Fruit fly (Drosophila melanogaster) ovary, adult (tissue): ENCODE measurements around the gene rempA.
A peak's percentile ranks its signal among the peaks of the same experiment; 100 is the strongest.

ENCODE experiments used
- CG17801 ChIP-seq: fragments of 200-800 bp; optimal IDR thresholded peaks from 2 replicates; lab custom pipeline; 2019; ENCODE audit warnings: missing biosample characterization, mild to moderate bottlenecking, missing genetic modification characterization, moderate library complexity; ENCODE audit not compliant: partially characterized antibody

The rempA gene

DNA sequence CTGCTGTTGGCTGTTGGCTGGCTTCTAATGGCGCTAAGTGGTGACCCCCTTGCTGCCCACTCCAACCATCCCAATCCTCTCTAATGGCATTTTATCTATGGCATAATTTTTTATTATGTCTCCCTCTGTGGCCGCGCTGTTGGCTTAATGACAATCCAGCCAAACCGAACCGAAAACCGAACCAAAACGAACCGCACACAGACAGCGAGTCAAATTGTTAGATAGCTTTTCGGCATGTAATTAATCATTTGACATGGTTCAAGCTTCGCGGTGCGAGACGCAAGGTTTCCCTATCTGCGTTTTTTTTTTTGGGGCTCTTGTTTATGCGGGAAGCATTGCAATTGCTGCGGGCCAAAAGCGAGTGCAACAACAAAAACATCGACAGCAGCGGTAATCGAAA, 32.4 kb downstream of the rempA start:
- no peak for TF ChIP-seq CG17801 (GFP tag; lab: Kevin White, UChicago)

DNA sequence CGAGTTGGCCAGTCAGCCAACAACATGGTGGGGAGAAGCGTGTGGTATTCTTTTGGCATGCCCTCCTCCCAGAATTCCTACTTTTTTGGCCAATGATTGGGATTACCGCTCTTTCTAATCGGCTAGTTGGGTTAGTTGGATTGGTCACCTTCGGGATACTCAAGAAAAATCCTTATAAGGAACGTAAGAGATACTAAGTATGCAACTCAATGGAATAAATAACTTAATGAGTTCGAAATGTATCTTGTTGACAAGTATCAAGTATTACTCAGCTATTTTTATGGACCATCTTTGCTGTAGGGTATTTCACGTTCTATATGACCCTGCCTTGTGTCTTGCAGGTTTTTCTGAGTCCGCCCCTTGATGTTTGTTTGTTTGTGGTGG, 33.2 kb downstream of the rempA start:
- no peak for TF ChIP-seq CG17801 (GFP tag; lab: Kevin White, UChicago)

DNA sequence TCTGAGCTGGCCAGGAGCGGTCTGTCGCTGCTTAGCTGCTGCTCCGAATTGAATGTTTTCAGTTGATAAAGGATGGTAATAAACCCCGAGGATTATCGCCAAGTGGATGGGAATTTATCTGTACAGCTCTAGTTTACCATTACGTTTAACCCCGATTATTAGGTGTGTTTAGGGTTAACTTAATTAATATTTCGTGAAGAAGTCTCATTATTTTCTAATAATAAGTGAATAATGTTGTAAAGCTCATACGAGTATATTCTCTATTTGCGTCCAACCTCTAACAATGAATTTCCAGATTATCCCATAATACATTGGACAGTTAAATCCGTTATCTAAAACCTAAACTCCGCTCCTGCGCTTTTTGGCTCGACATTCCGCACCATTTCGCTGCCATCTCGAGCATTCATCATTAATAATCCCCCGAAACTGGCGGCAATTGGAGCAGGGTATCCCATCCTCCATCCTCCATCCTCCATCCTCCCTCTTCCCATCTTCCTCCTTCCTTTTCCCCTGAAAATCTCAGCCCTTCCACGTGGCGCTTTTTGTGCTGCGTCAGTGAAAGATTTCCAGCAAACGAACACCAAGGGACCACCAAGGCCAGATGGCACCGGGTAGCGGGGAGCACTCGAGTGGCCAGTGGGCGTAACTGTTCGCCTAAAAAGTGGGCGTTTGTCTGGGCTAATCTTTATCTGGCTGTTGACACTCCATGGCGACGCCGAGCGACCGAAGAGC, 33.8 kb downstream of the rempA start:
- no peak for TF ChIP-seq CG17801 (GFP tag; lab: Kevin White, UChicago)

DNA sequence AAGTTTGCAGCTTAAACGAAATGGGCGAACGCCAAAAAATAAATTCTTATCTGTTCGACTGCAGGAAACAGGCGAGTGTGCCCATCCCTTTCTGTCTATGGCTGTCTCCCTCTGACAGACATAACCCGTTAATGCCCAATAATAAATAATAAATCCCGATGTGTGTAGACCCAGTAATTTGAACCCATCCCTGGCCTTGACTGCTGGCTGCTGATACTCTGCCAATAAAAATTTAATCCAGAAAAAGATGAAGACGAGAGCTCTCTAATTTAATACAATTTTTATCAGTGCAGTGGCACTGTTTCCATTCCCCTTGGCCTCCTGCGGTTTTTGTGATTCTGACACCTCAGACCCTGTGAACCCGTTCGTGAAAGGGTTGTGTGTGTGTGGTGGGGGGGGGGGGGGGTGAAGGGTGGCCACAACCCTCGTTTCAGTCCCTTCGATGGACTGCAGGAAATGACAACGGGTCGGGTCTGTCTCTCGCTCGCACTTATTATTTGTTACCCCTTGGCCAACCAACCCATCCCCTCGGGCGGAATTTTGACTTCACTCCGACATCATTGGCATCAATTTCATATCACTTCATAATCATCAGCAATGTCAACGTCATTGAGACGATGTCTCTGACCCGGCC, 34.4 kb downstream of the rempA start:
- TF ChIP-seq CG17801 (GFP tag; lab: Kevin White, UChicago), result no peak

DNA sequence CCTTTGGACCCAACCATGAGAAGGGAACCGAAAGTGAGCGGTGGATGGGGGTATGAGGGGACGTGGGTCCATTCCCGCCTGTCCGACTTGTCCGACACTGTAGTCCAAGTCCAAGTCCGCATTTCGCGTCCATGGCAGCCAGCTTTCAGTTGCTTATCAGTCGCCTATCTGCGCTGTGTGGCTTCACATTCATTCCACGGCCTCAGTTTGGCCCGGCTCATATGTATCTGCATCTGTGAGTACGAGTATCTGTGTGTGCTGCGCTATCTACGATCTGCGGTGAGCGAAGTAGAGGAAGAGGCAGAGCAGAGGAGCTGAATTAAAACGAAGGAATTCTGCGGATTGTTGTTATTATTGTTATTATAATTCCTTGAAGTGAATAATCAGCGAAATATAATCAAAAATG, 35.6 kb downstream of the rempA start:
- no peak for TF ChIP-seq CG17801 (GFP tag; lab: Kevin White, UChicago)

DNA sequence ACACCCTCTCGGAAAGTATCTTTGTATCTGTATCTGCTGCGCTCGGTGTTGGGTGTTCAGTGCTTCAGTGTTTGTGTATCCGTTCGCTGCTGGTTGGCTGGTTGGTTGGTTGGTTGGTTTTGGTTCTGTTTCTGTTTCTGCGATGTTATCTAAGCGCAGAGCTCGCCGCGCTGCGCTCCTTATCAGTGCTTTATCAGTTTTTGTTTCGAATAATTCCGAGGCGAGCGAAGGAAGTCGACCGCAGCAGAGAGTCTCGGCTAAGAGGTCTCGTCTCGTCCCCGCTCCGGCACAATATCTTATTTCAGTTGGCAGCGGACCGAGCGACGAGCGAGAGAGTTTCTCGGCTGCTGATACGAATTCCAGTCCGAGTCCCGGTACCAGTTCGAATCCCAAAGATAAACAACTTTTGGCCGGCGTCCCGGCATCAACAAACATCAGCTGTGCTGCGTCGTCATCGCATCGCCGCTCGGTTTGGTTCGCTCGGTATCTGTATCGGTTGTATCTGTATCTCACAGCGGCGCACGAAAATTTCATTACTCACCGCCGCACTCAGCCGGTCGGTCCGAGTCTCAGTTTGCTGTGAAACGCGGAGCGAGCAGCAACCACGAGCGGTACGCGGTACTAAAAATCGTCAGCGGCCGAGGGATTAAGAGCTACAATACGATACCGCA, 36.8 kb downstream of the rempA start:
- TF ChIP-seq CG17801 (GFP tag; lab: Kevin White, UChicago), result peak; percentile 36

DNA sequence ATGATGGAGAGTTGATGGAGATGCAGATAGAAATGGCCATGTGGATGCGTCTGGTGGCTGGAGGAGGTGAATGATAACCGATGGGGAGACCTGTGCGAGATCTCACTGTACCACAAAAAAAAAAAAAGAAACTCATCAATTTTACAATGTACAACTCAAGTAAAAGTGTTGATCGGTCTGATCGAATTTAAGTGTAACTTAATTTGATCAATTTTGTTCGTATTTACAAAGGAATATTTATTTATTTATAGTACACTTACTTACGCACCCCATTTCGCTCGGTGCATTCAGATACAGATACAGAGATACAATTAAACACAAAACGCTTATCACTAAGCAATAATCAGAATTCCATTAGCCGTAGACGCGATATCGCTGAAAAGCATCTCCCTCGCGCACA, 37.4 kb downstream of the rempA start:
- no peak for TF ChIP-seq CG17801 (GFP tag; lab: Kevin White, UChicago)

DNA sequence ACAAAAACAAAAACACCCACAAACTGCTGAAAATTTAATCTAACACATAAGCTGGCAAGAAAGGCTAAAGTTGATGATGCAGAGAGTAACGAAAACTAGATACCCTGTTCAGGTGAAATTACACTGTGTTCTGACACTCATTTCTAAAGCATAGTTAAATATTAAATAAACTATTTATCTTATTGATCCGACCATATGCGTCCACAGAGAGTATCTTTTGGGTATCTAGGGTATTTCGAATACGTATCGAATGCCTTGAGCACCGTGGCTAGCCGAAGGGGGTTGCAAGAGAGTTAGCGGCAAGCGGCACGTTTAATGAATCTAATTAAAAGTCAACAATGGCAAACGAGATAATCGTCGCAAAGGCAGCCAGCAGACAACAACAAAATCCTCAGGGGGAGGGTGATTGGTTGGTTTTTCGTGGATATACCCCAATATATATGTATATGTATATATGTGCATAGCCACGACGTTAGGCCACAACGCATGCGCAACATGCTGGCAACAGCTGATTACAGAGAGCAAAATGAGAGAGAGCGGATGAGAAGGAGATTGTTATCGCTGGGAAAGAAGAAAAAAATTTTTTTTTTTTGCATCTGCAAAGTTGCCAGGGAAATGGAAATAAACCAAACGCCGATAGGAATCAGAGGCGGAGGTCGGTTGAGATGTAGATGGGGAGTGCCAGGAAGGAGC, 38.0 kb downstream of the rempA start:
- TF ChIP-seq CG17801 (GFP tag; lab: Kevin White, UChicago), result no peak

DNA sequence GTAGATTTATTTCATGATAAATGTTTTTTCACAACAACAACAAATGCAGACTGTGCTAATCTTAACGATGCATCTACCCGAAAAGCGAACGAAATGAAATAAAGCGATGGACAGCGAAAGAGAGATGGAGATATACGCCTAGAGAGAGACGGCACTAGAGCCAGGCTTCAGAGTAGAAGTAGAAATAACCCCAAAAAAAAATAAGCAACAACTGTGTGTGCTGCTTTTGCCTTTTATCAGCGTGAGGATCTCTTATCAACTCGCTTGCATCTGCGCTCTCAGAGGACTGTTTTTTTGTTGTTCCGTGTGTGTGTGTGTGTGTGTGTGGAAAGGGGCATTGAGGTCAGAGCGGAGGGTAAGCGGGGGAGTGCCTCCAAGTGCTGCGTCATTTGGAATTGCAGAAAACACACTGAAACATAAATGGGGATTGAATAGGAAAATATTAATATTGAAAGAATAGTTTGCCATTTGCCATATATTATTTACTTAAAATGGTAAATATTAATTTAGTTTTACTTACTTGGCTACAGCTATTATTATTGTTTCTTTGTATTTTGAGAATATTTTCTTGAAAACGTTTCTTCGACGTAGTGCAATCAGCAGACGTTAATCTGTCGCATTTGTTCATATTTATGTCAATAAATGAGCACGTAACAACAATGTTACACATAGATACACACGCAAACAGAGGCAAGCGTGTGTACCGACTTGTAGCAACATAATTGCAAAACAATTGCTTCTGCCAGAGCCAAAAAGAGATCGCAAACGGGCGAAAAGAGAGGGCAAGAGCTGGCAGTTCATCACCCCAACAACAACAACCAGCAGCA, 38.9 kb downstream of the rempA start:
- no peak for TF ChIP-seq CG17801 (GFP tag; lab: Kevin White, UChicago)

DNA sequence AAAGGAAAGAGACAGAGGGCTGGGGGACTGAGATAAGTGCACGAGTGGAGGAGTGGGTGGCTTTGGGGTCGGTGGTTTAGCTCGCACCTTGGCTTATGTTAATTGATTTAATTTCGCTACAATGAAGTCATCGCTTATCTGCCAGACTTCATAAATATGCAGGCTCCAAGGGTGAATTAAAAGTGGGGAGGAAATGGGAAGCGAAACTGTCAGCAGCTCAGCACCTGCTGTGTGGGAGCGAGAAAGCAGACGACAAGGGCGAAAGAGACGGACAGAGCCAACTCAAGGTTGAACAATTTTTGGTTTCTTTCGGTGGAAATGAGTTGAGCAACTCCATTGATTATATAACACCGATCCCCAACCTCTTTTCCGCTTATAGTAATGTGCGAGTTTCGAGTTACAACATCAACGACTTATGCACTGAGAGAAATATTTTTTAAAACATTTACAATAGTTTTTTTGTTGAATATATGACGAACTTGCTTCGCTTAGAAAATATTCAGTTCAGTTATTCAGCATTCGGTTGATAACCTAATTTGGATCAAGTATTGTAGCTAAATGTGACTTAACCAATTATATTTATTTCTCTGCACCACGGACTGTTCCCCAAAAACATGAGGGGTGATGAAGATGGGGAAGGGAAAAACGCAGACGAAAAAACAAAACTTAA, 39.6 kb downstream of the rempA start:
- TF ChIP-seq CG17801 (GFP tag; lab: Kevin White, UChicago), result peak; percentile 62

DNA sequence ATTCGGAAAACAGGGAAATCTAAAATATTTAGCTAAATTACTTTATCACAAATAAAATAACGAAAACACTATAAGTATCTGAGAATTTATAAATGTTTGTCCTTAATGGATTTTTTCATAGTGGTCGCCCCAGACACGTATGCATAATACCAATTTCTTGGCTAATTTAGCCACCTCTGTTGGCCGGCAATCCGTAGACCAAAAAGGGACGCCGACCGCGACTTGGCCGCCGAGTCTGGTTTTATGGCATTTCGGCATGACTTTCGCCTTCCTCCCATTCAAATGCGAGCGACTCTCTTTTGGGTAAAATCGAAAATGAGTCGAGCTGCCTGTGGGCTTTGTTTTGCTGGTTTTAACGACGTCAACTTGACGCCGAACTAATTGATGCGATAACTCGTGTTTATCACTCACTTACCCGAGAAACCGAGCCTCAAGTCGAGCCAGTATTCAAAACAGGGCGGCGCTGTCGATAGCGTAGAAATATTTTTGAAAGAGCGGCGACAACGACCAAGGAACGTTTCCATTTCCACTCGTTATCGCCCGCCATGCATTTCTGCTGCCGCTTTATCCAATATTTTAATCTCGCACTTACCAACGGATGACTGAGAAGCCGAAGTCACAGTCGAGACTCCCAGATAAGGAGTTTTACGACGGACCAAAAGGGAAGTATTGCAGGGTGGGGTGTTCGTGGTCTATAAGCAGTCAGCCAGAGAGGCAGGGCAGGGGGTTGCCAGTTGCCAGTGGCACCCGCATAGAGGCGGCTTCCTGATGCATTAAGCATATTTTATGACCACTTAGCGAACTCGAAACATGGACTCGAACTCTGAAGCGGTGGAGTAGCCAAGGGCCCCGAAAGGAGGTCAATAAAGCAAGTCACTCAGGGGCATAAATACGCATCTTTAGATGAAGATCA, 40.9 kb downstream of the rempA start:
- no peak for TF ChIP-seq CG17801 (GFP tag; lab: Kevin White, UChicago)

DNA sequence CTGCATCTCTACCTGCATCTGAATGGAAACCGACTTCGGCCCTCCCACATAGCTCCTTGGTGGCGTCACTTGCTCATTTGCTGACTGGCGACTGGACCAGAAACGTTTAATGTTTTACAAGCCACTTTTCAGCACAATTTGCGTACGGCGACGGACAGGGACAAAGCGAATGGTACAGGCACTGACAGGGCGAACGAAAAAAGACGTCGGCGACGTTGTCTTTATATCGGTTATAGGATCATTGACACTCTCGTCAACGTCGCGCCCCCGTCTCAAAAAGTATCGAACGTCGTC, 41.5 kb downstream of the rempA start:
- no peak for TF ChIP-seq CG17801 (GFP tag; lab: Kevin White, UChicago)
